Worm (Caenorhabditis elegans) whole organism, L3 larva: Measurements from ENCODE around the gene F21H12.3.
A peak's percentile ranks its signal among the peaks of the same experiment; 100 is the strongest.

Experiments
- R02D3.7 ChIP-seq: fragments of 150-350 bp; optimal IDR thresholded peaks from 2 replicates; lab custom pipeline; 2014; ENCODE audit warnings: missing biosample characterization, missing genetic modification characterization
- ZK546.5 ChIP-seq: sonication (generic microtip); optimal IDR thresholded peaks from 2 replicates; lab custom pipeline; 2017; ENCODE audit warnings: missing biosample characterization, missing genetic modification characterization
- ama-1 ChIP-seq: fragments of 150-350 bp; optimal IDR thresholded peaks from 2 replicates; lab custom pipeline; 2018
- ceh-16 ChIP-seq: sonication (generic microtip); optimal IDR thresholded peaks from 2 replicates; lab custom pipeline; 2017; ENCODE audit warnings: missing biosample characterization, missing genetic modification characterization
- ceh-9 ChIP-seq: sonication (generic microtip); optimal IDR thresholded peaks from 2 replicates; lab custom pipeline; 2018; ENCODE audit warnings: missing biosample characterization, missing genetic modification characterization
- daf-12 ChIP-seq: fragments of 150-350 bp; optimal IDR thresholded peaks from 2 replicates; lab custom pipeline; 2014; ENCODE audit warnings: missing biosample characterization, missing genetic modification reagents, missing genetic modification characterization
- egl-27 ChIP-seq: sonication (generic microtip); optimal IDR thresholded peaks from 4 replicates; lab custom pipeline; 2017; ENCODE audit warnings: missing biosample characterization, missing genetic modification reagents, missing genetic modification characterization
- elt-1 ChIP-seq: fragments of 150-350 bp; optimal IDR thresholded peaks from 2 replicates; lab custom pipeline; 2014; ENCODE audit warnings: missing biosample characterization, missing genetic modification characterization
- elt-2 ChIP-seq: sonication (generic microtip); optimal IDR thresholded peaks from 2 replicates; lab custom pipeline; 2016; ENCODE audit warnings: missing genetic modification reagents, mild to moderate bottlenecking, missing genetic modification characterization, missing compliant biosample characterization
- elt-3 ChIP-seq, 3 experiments: fragments of 150-350 bp in 1 of 3; sonication (generic microtip) in 2 of 3; optimal IDR thresholded peaks; 2 replicates in 2 of 3; 4 replicates in 1 of 3; lab custom pipeline; 2014 to 2017; ENCODE audit warnings: missing biosample characterization in 3 of 3, missing genetic modification characterization in 3 of 3
- eor-1 ChIP-seq, 2 experiments: fragments of 150-350 bp; optimal IDR thresholded peaks; 2 replicates each; lab custom pipeline; 2014 to 2018; ENCODE audit warnings: missing biosample characterization in 2 of 2, missing genetic modification characterization in 2 of 2
- fkh-10 ChIP-seq: sonication (generic microtip); optimal IDR thresholded peaks from 2 replicates; lab custom pipeline; 2017; ENCODE audit warnings: missing biosample characterization, missing genetic modification reagents, missing genetic modification characterization
- lin-15B ChIP-seq: fragments of 150-350 bp; optimal IDR thresholded peaks from 2 replicates; lab custom pipeline; 2014; ENCODE audit warnings: missing biosample characterization, missing genetic modification characterization
- lin-39 ChIP-seq: fragments of 150-350 bp; optimal IDR thresholded peaks from 2 replicates; lab custom pipeline; 2018; ENCODE audit warnings: missing biosample characterization, missing genetic modification reagents, missing genetic modification characterization
- mdl-1 ChIP-seq: fragments of 150-350 bp; optimal IDR thresholded peaks from 2 replicates; lab custom pipeline; 2014; ENCODE audit warnings: missing biosample characterization, missing genetic modification characterization
- nfya-1 ChIP-seq: sonication (generic microtip); optimal IDR thresholded peaks from 2 replicates; lab custom pipeline; 2017; ENCODE audit warnings: missing genetic modification characterization, mild to moderate bottlenecking, missing compliant biosample characterization, antibody characterized with exemption, moderate library complexity; ENCODE audit not compliant: insufficient read depth
- nhr-12 ChIP-seq: fragments of 150-350 bp; optimal IDR thresholded peaks from 2 replicates; lab custom pipeline; 2014; ENCODE audit warnings: missing biosample characterization, missing genetic modification characterization
- nhr-23 ChIP-seq: fragments of 150-350 bp; optimal IDR thresholded peaks from 2 replicates; lab custom pipeline; 2014; ENCODE audit warnings: missing biosample characterization, missing genetic modification reagents, missing genetic modification characterization
- nhr-237 ChIP-seq: fragments of 150-350 bp; optimal IDR thresholded peaks from 2 replicates; lab custom pipeline; 2014; ENCODE audit warnings: missing biosample characterization, missing genetic modification characterization
- nhr-25 ChIP-seq: sonication (generic microtip); optimal IDR thresholded peaks from 2 replicates; lab custom pipeline; 2017; ENCODE audit warnings: missing biosample characterization, missing genetic modification characterization
- nhr-28 ChIP-seq: fragments of 150-350 bp; optimal IDR thresholded peaks from 2 replicates; lab custom pipeline; 2014; ENCODE audit warnings: missing biosample characterization, missing genetic modification characterization
- nhr-67 ChIP-seq: fragments of 150-350 bp; optimal IDR thresholded peaks from 2 replicates; lab custom pipeline; 2014; ENCODE audit warnings: missing biosample characterization, missing genetic modification characterization
- nhr-76 ChIP-seq: fragments of 150-350 bp; sonication (generic microtip); optimal IDR thresholded peaks from 5 replicates; lab custom pipeline; 2014; ENCODE audit warnings: missing biosample characterization, missing genetic modification characterization
- nhr-77 ChIP-seq: fragments of 150-350 bp; optimal IDR thresholded peaks from 2 replicates; lab custom pipeline; 2014; ENCODE audit warnings: missing biosample characterization, missing genetic modification characterization
- pha-4 ChIP-seq: fragments of 150-350 bp; optimal IDR thresholded peaks from 2 replicates; lab custom pipeline; 2014; ENCODE audit warnings: missing biosample characterization, missing genetic modification reagents, missing genetic modification characterization
- pqm-1 ChIP-seq: fragments of 150-350 bp; optimal IDR thresholded peaks from 2 replicates; lab custom pipeline; 2017; ENCODE audit warnings: missing biosample characterization, missing genetic modification characterization, inconsistent platforms
- sea-2 ChIP-seq: fragments of 150-350 bp; sonication (generic microtip); optimal IDR thresholded peaks from 4 replicates; lab custom pipeline; 2014; ENCODE audit warnings: missing biosample characterization, missing genetic modification reagents, missing genetic modification characterization
- skn-1 ChIP-seq: fragments of 150-350 bp; optimal IDR thresholded peaks from 2 replicates; lab custom pipeline; 2014; ENCODE audit warnings: missing biosample characterization, missing genetic modification characterization
- snpc-4 ChIP-seq: fragments of 150-350 bp; optimal IDR thresholded peaks from 2 replicates; lab custom pipeline; 2014; ENCODE audit warnings: missing biosample characterization, missing genetic modification characterization
- unc-62 ChIP-seq: fragments of 150-350 bp; sonication (generic microtip); optimal IDR thresholded peaks from 4 replicates; lab custom pipeline; 2014; ENCODE audit warnings: missing biosample characterization, missing genetic modification reagents, missing genetic modification characterization
- zag-1 ChIP-seq: fragments of 150-350 bp; optimal IDR thresholded peaks from 2 replicates; lab custom pipeline; 2014; ENCODE audit warnings: missing biosample characterization, missing genetic modification characterization
- ztf-11 ChIP-seq: fragments of 150-350 bp; optimal IDR thresholded peaks from 2 replicates; lab custom pipeline; 2014; ENCODE audit warnings: missing biosample characterization, missing genetic modification characterization
- ztf-4 ChIP-seq: fragments of 150-350 bp; optimal IDR thresholded peaks from 2 replicates; lab custom pipeline; 2014; ENCODE audit warnings: missing biosample characterization, missing genetic modification characterization

The F21H12.3 gene

ce11 chrII:6097441-6097840 lies 14.7 kb downstream of the F21H12.3 start, which contains the start of the genes tpp-2 and rbbp-5 (continued):
- TF ChIP-seq lin-39 (tag; lab: Kevin White, UChicago) (no peak), R02D3.7 (tag; lab: Kevin White, UChicago) (no peak), nhr-76 (tag; lab: Kevin White, UChicago) (no peak), sea-2 (GFP tag; lab: Kevin White, UChicago) (no peak), ZK546.5 (no peak), skn-1 (peak; percentile 44), elt-2 (tag; lab: Kevin White, UChicago) (peak; percentile 37), nhr-25 (tag; lab: Kevin White, UChicago) (peak; percentile 0), daf-12 (tag; lab: Kevin White, UChicago) (no peak), elt-3 (tag; optimal IDR thresholded peaks at IDR 0.05; lab: Kevin White, UChicago) (no peak), nhr-237 (tag; lab: Kevin White, UChicago) (no peak), ztf-11 (tag; lab: Kevin White, UChicago) (no peak), nhr-12 (no peak), nhr-67 (tag; lab: Kevin White, UChicago) (no peak), elt-1 (tag; lab: Kevin White, UChicago) (no peak), ama-1 (lab: Kevin White, UChicago) (no peak)

ce11 chrII:6099500-6099899 lies 16.8 kb downstream of the F21H12.3 start, which contains the start of gene rgs-3:
Gene rgs-3, plus strand, starts transcription at chrII:6099800.
- TF ChIP-seq snpc-4 (tag; lab: Kevin White, UChicago): no peak
- TF ChIP-seq pha-4 (tag; lab: Kevin White, UChicago): no peak
- no peak for TF ChIP-seq ceh-16 (tag; lab: Kevin White, UChicago)

- TF ChIP-seq elt-2 (tag; lab: Kevin White, UChicago): no peak
- TF ChIP-seq ceh-16 (tag; lab: Kevin White, UChicago): no peak
- no peak for TF ChIP-seq pha-4 (tag; lab: Kevin White, UChicago)
- no peak for TF ChIP-seq eor-1 (tag; optimal IDR thresholded peaks at IDR 0.05; lab: Kevin White, UChicago)
- TF ChIP-seq nhr-23 (tag; lab: Kevin White, UChicago): no peak
- TF ChIP-seq snpc-4 (tag; lab: Kevin White, UChicago): no peak
- no peak for TF ChIP-seq lin-15B (tag; lab: Kevin White, UChicago)
- TF ChIP-seq sea-2 (GFP tag; lab: Kevin White, UChicago): no peak
- no peak for TF ChIP-seq nhr-25 (tag; lab: Kevin White, UChicago)
- TF ChIP-seq, all 47 proteins: peak for 0
Measured at ce11 chrII:6101475-6101874, 18.8 kb downstream of the F21H12.3 start.

ce11 chrII:6103986-6104385 lies 21.3 kb downstream of the F21H12.3 start:
- TF ChIP-seq ztf-4 (tag; lab: Kevin White, UChicago) (no peak), fkh-10 (GFP tag; lab: Kevin White, UChicago) (no peak), egl-27 (no peak)

ce11 chrII:6107773-6108172 lies 25.1 kb downstream of the F21H12.3 start:
- TF ChIP-seq mdl-1 (no peak), nhr-28 (no peak), skn-1 (no peak), egl-27 (no peak), lin-15B (tag; lab: Kevin White, UChicago) (no peak), nfya-1 (tag; lab: Kevin White, UChicago) (no peak), pqm-1 (tag; lab: Kevin White, UChicago) (no peak), eor-1 (tag; optimal IDR thresholded peaks at IDR 0.05; lab: Kevin White, UChicago) (no peak), ceh-9 (tag; lab: Kevin White, UChicago) (no peak), snpc-4 (tag; lab: Kevin White, UChicago) (no peak), elt-3 (tag; optimal IDR thresholded peaks at IDR 0.05; lab: Kevin White, UChicago) (no peak), unc-62 (GFP tag; lab: Kevin White, UChicago) (no peak), R02D3.7 (tag; lab: Kevin White, UChicago) (no peak), nhr-77 (tag; lab: Kevin White, UChicago) (no peak), sea-2 (GFP tag; lab: Kevin White, UChicago) (no peak), zag-1 (tag; lab: Kevin White, UChicago) (no peak)
- TF ChIP-seq, all 47 proteins: peak for 0
